Worm (Caenorhabditis elegans): ENCODE data around the gene vps-32.1.
A peak's percentile ranks its signal among the peaks of the same experiment; 100 is the strongest.

vps-32.1 gene

ce11 chrII:6588605-6589292 lies 759 bp upstream of the vps-32.1 start, which contains the start of gene icd-1 (continued):
- TF ChIP-seq lin-26 (GFP tag; IDR thresholded peaks at IDR 0.05) = peak; percentile 45; the same call in 1 of the 2 replicates
- peak; percentile 95 for TF ChIP-seq unc-62 (GFP tag; optimal IDR thresholded peaks at IDR 0.05)
- TF ChIP-seq Y53F4B.3 (GFP tag; IDR thresholded peaks at IDR 0.05) = 0 out of 2 replicates have a peak, but pooled peaks have one; percentile 10
- no peak for TF ChIP-seq hlh-26 (GFP tag; conservative IDR thresholded peaks at IDR 0.05)
- no peak for TF ChIP-seq let-526 (GFP tag; IDR thresholded peaks at IDR 0.05)
- TF ChIP-seq ccch-3 (GFP tag; optimal IDR thresholded peaks at IDR 0.05) = no peak
- TF ChIP-seq sea-2 (GFP tag; IDR thresholded peaks at IDR 0.05) = no peak
- TF ChIP-seq nhr-27 (tag; optimal IDR thresholded peaks at IDR 0.05) = no peak
- peak; percentile 90 for TF ChIP-seq somi-1 (GFP tag; optimal IDR thresholded peaks at IDR 0.05)
- no peak for TF ChIP-seq F55B11.4 (tag; optimal IDR thresholded peaks at IDR 0.05; ENCODE audit: borderline replicate concordance, insufficient read depth)
- 0 out of 2 replicates have a peak, but pooled peaks have one; percentile 28 for TF ChIP-seq egl-18 (GFP tag; IDR thresholded peaks at IDR 0.05)
- 0 out of 2 replicates have a peak, but pooled peaks have one; percentile 37 for TF ChIP-seq ztf-6 (GFP tag; IDR thresholded peaks at IDR 0.05)
- no peak for TF ChIP-seq T07F8.4 (tag; optimal IDR thresholded peaks at IDR 0.05)
- TF ChIP-seq madf-3 (GFP tag; IDR thresholded peaks at IDR 0.05) = peak; percentile 89
- peak; percentile 63 for TF ChIP-seq him-1 (tag; optimal IDR thresholded peaks at IDR 0.05)
- TF ChIP-seq gei-17 (GFP tag; optimal IDR thresholded peaks at IDR 0.05) = peak; percentile 80
- TF ChIP-seq snpc-4 (GFP tag; optimal IDR thresholded peaks at IDR 0.05) = peak; percentile 79
- peak; percentile 83 to 90 (median 87) for TF ChIP-seq snpc-4 (tag; optimal IDR thresholded peaks at IDR 0.05)
- TF ChIP-seq D2030.7 (GFP tag; IDR thresholded peaks at IDR 0.05) = peak; percentile 89
- no peak; the same call in 1 of the 2 replicates for TF ChIP-seq Y79H2A.3 (GFP tag; conservative IDR thresholded peaks at IDR 0.05)
- TF ChIP-seq fkh-3 (tag; optimal IDR thresholded peaks at IDR 0.05) = no peak
- peak; percentile 78 for TF ChIP-seq ceh-91 (GFP tag; IDR thresholded peaks at IDR 0.05)
- TF ChIP-seq chd-7 (tag; optimal IDR thresholded peaks at IDR 0.05) = peak; percentile 73
- peak; percentile 97 for TF ChIP-seq ekl-4 (GFP tag; IDR thresholded peaks at IDR 0.05)
- TF ChIP-seq rec-8 (tag; optimal IDR thresholded peaks at IDR 0.05) = peak in 1 of 2 experiments; percentile 65
- peak; percentile 85 for TF ChIP-seq Y67H2A.10 (GFP tag; conservative IDR thresholded peaks at IDR 0.05)
- peak; percentile 90 for TF ChIP-seq lin-54 (GFP tag; optimal IDR thresholded peaks at IDR 0.05)
- TF ChIP-seq pha-4 (tag; optimal IDR thresholded peaks at IDR 0.05) = no peak
- no peak for TF ChIP-seq F37B4.10 (GFP tag; IDR thresholded peaks at IDR 0.05)
- no peak for TF ChIP-seq ceh-58 (GFP tag; IDR thresholded peaks at IDR 0.05)
- peak; percentile 86 for TF ChIP-seq ceh-100 (GFP tag; IDR thresholded peaks at IDR 0.05)
- TF ChIP-seq zfh-2 (GFP tag; conservative IDR thresholded peaks at IDR 0.05) = peak; percentile 84
- peak; percentile 96 for TF ChIP-seq F23B12.7 (tag; optimal IDR thresholded peaks at IDR 0.05; ENCODE audit: insufficient read depth)
- TF ChIP-seq repo-1 (tag; optimal IDR thresholded peaks at IDR 0.05) = peak; percentile 87
- TF ChIP-seq mel-28 (tag; optimal IDR thresholded peaks at IDR 0.05; ENCODE audit: borderline replicate concordance) = no peak
- peak; percentile 88 for TF ChIP-seq unc-130 (GFP tag; optimal IDR thresholded peaks at IDR 0.05)
- no peak for TF ChIP-seq sptf-2 (GFP tag; optimal IDR thresholded peaks at IDR 0.05)
- peak; percentile 99 for TF ChIP-seq cebp-1 (GFP tag; IDR thresholded peaks at IDR 0.05)
- peak; percentile 100 for TF ChIP-seq cebp-1 (tag; optimal IDR thresholded peaks at IDR 0.05)
- TF ChIP-seq dpff-1 (tag; optimal IDR thresholded peaks at IDR 0.05) = no peak
- TF ChIP-seq nhr-80 (tag; optimal IDR thresholded peaks at IDR 0.05) = peak; percentile 69
- peak; percentile 96 for TF ChIP-seq F49E8.2 (tag; optimal IDR thresholded peaks at IDR 0.05; ENCODE audit: insufficient read depth)
- TF ChIP-seq ceh-79 (tag; optimal IDR thresholded peaks at IDR 0.05) = no peak
- peak; percentile 95 for TF ChIP-seq lin-40 (tag; optimal IDR thresholded peaks at IDR 0.05)
- TF ChIP-seq ztf-18 (tag; optimal IDR thresholded peaks at IDR 0.05) = peak; percentile 70
- no peak for TF ChIP-seq ztf-25 (GFP tag; IDR thresholded peaks at IDR 0.05)
- no peak for TF ChIP-seq lag-1 (GFP tag; IDR thresholded peaks at IDR 0.05)

Data from whole organism, young adult.